Fruit fly (Drosophila melanogaster) whole organism, embryonic: ENCODE data around the gene Rfx.

Experiments used
- Atf-2 ChIP-seq: fragments of 200-800 bp; sonication (Bioruptor generic); optimal IDR thresholded peaks from 2 replicates; lab custom pipeline; 2016; ENCODE audit warnings: missing biosample characterization, missing genetic modification characterization
- BEAF-32 ChIP-seq: fragments of 200-800 bp; sonication (Bioruptor generic); optimal IDR thresholded peaks from 3 replicates; lab custom pipeline; 2017; ENCODE audit warnings: missing biosample characterization, missing genetic modification characterization, mild to moderate bottlenecking, moderate library complexity, missing genetic modification reagents
- CG10267 ChIP-seq: fragments of 200-800 bp; sonication (Bioruptor generic); optimal IDR thresholded peaks from 2 replicates; lab custom pipeline; 2018; ENCODE audit warnings: missing biosample characterization, mild to moderate bottlenecking, missing genetic modification characterization, moderate library complexity
- CG12744 ChIP-seq: fragments of 200-800 bp; sonication (Bioruptor generic); optimal IDR thresholded peaks from 2 replicates; lab custom pipeline; 2016; ENCODE audit warnings: missing biosample characterization, missing genetic modification characterization
- CG14710 ChIP-seq: fragments of 200-800 bp; sonication (Bioruptor generic); optimal IDR thresholded peaks from 3 replicates; lab custom pipeline; 2019; ENCODE audit warnings: missing biosample characterization, mild to moderate bottlenecking, missing genetic modification characterization, moderate library complexity
- CG14860 ChIP-seq: fragments of 200-800 bp; sonication (Bioruptor generic); IDR thresholded peaks from 3 replicates; pipeline ENCODE4 v1.3.6; 2022; ENCODE audit warnings: missing biosample characterization, missing genetic modification characterization; ENCODE audit not compliant: partially characterized antibody
- CG17186 ChIP-seq: fragments of 200-800 bp; sonication (Bioruptor generic); optimal IDR thresholded peaks from 3 replicates; lab custom pipeline; 2017; ENCODE audit warnings: missing biosample characterization, missing genetic modification reagents, missing genetic modification characterization
- CG17912 ChIP-seq: fragments of 200-800 bp; sonication (Bioruptor generic); optimal IDR thresholded peaks from 2 replicates; lab custom pipeline; 2018; ENCODE audit warnings: missing biosample characterization, mild to moderate bottlenecking, missing genetic modification characterization
- CG2129 ChIP-seq: fragments of 200-800 bp; sonication (Bioruptor generic); IDR thresholded peaks from 2 replicates; pipeline ENCODE4 v1.3.6; 2022; ENCODE audit warnings: missing biosample characterization, missing genetic modification characterization; ENCODE audit not compliant: partially characterized antibody
- CG2889 ChIP-seq: fragments of 200-800 bp; sonication (Bioruptor generic); IDR thresholded peaks from 3 replicates; pipeline ENCODE4 v1.3.6; 2022; ENCODE audit warnings: missing biosample characterization, missing genetic modification characterization
- CG42726 ChIP-seq: fragments of 200-800 bp; sonication (Bioruptor generic); IDR thresholded peaks from 2 replicates; pipeline ENCODE4 v1.3.6; 2022; ENCODE audit warnings: missing biosample characterization, missing genetic modification characterization; ENCODE audit not compliant: partially characterized antibody
- CG6272 ChIP-seq: fragments of 200-800 bp; sonication (Bioruptor generic); IDR thresholded peaks from 2 replicates; pipeline ENCODE4 v1.3.6; 2022; ENCODE audit warnings: missing biosample characterization, missing genetic modification characterization
- CG6791 ChIP-seq: fragments of 200-800 bp; sonication (Bioruptor generic); IDR thresholded peaks from 3 replicates; pipeline ENCODE4 v1.3.6; 2022; ENCODE audit warnings: missing biosample characterization, missing genetic modification characterization; ENCODE audit not compliant: partially characterized antibody
- CG8924 ChIP-seq: fragments of 200-800 bp; optimal IDR thresholded peaks from 3 replicates; lab custom pipeline; 2019; ENCODE audit warnings: missing biosample characterization, mild to moderate bottlenecking, missing genetic modification characterization, moderate library complexity
- CG9215 ChIP-seq: fragments of 200-800 bp; sonication (Bioruptor generic); IDR thresholded peaks from 2 replicates; pipeline ENCODE4 v1.3.6; 2022; ENCODE audit warnings: missing biosample characterization, missing genetic modification characterization
- CG9609 ChIP-seq: fragments of 200-800 bp; sonication (Bioruptor generic); optimal IDR thresholded peaks from 3 replicates; lab custom pipeline; 2016; ENCODE audit warnings: missing biosample characterization, missing genetic modification characterization
- CG9727 ChIP-seq: fragments of 200-800 bp; sonication (Bioruptor generic); optimal IDR thresholded peaks from 3 replicates; lab custom pipeline; 2017; ENCODE audit warnings: missing biosample characterization, mild to moderate bottlenecking, missing genetic modification characterization
- CHES-1-like ChIP-seq: fragments of 200-800 bp; sonication (Bioruptor generic); optimal IDR thresholded peaks from 2 replicates; lab custom pipeline; 2016; ENCODE audit warnings: missing biosample characterization, missing genetic modification characterization
- D ChIP-seq, 2 experiments: fragments of 200-800 bp in 1 of 2; fragments of >200 bp in 1 of 2; sonication (Bioruptor generic) in 1 of 2; optimal IDR thresholded peaks; 2 replicates in 1 of 2; 3 replicates in 1 of 2; lab custom pipeline; 2017; ENCODE audit warnings: mild to moderate bottlenecking in 1 of 2, missing biosample characterization in 1 of 2, missing genetic modification characterization in 1 of 2, missing genetic modification reagents in 1 of 2
- D19B ChIP-seq: fragments of 200-800 bp; sonication (Bioruptor generic); optimal IDR thresholded peaks from 2 replicates; lab custom pipeline; 2017; ENCODE audit warnings: missing biosample characterization, mild to moderate bottlenecking, missing genetic modification characterization
- E2f1 ChIP-seq: fragments of 200-800 bp; sonication (Bioruptor generic); IDR thresholded peaks from 2 replicates; pipeline ENCODE4 v1.3.6; 2022; ENCODE audit warnings: missing biosample characterization, missing genetic modification characterization
- E2f2 ChIP-seq: fragments of 200-800 bp; sonication (Bioruptor generic); IDR thresholded peaks from 2 replicates; pipeline ENCODE4 v1.3.6; 2022; ENCODE audit warnings: missing biosample characterization, missing genetic modification characterization
- HmgD ChIP-seq: fragments of 200-800 bp; sonication (Bioruptor generic); optimal IDR thresholded peaks from 3 replicates; lab custom pipeline; 2016; ENCODE audit warnings: missing biosample characterization, missing genetic modification characterization
- Mad ChIP-seq: fragments of 200-800 bp; sonication (Bioruptor generic); optimal IDR thresholded peaks from 2 replicates; lab custom pipeline; 2016; ENCODE audit warnings: missing biosample characterization, missing genetic modification characterization
- NK7.1 ChIP-seq: fragments of 200-800 bp; sonication (Bioruptor generic); optimal IDR thresholded peaks from 3 replicates; lab custom pipeline; 2016; ENCODE audit warnings: missing biosample characterization, missing genetic modification characterization
- Neu2 ChIP-seq: fragments of 200-800 bp; sonication (Bioruptor generic); optimal IDR thresholded peaks from 3 replicates; lab custom pipeline; 2016; ENCODE audit warnings: missing biosample characterization, missing genetic modification characterization, borderline replicate concordance
- al ChIP-seq: fragments of 200-800 bp; sonication (Bioruptor generic); IDR thresholded peaks from 2 replicates; pipeline ENCODE4 v1.3.6; 2022; ENCODE audit warnings: missing biosample characterization, missing genetic modification characterization
- amos ChIP-seq: fragments of 200-800 bp; sonication (Bioruptor generic); IDR thresholded peaks from 2 replicates; pipeline ENCODE4 v1.3.6; 2022; ENCODE audit warnings: missing biosample characterization, missing genetic modification characterization; ENCODE audit not compliant: partially characterized antibody
- bbx ChIP-seq: fragments of 200-800 bp; sonication (Bioruptor generic); IDR thresholded peaks from 2 replicates; pipeline ENCODE4 v1.3.6; 2022; ENCODE audit warnings: missing biosample characterization, missing genetic modification characterization; ENCODE audit not compliant: partially characterized antibody
- bsh ChIP-seq, 2 experiments: fragments of 200-800 bp; sonication (Bioruptor generic); optimal IDR thresholded peaks; 2 replicates each; lab custom pipeline; 2017 to 2018; ENCODE audit warnings: mild to moderate bottlenecking in 2 of 2, missing biosample characterization in 2 of 2, missing genetic modification characterization in 2 of 2, moderate library complexity in 1 of 2
- crp ChIP-seq, 2 experiments: fragments of 200-800 bp; sonication (Bioruptor generic); optimal IDR thresholded peaks; 2 replicates in 1 of 2; 3 replicates in 1 of 2; lab custom pipeline; 2017; ENCODE audit warnings: missing biosample characterization in 2 of 2, missing genetic modification characterization in 2 of 2, mild to moderate bottlenecking in 1 of 2, moderate library complexity in 1 of 2
- dm ChIP-seq: fragments of 200-800 bp; sonication (Bioruptor generic); optimal IDR thresholded peaks from 3 replicates; lab custom pipeline; 2016; ENCODE audit warnings: missing biosample characterization, missing genetic modification characterization
- gt ChIP-seq: fragments of 200-800 bp; sonication (Bioruptor generic); IDR thresholded peaks from 2 replicates; pipeline ENCODE4 v1.3.6; 2022; ENCODE audit warnings: missing biosample characterization, missing genetic modification characterization
- jumu ChIP-seq: fragments of 200-800 bp; sonication (Bioruptor generic); optimal IDR thresholded peaks from 3 replicates; lab custom pipeline; 2016; ENCODE audit warnings: missing biosample characterization, missing genetic modification characterization
- mld ChIP-seq: fragments of 200-800 bp; sonication (Bioruptor generic); IDR thresholded peaks from 3 replicates; pipeline ENCODE4 v1.3.6; 2022; ENCODE audit warnings: missing biosample characterization, missing genetic modification characterization; ENCODE audit not compliant: partially characterized antibody
- nerfin-2 ChIP-seq: fragments of 200-800 bp; sonication (Bioruptor generic); IDR thresholded peaks from 2 replicates; pipeline ENCODE4 v1.3.6; 2022; ENCODE audit warnings: missing biosample characterization, missing genetic modification characterization; ENCODE audit not compliant: partially characterized antibody
- pan ChIP-seq, 4 experiments: fragments of >200 bp in 3 of 4; fragments of 200-800 bp in 1 of 4; sonication (Bioruptor generic) in 1 of 4; optimal IDR thresholded peaks in 3 of 4; IDR thresholded peaks in 1 of 4; 2 replicates each; pipeline versions ENCODE4 v1.3.6 to Lab custom; 2017 to 2022; ENCODE audit warnings: missing biosample characterization in 2 of 4, missing genetic modification characterization in 2 of 4, mixed read lengths in 1 of 4
- sna ChIP-seq: fragments of 200-800 bp; sonication (Bioruptor generic); IDR thresholded peaks from 2 replicates; pipeline ENCODE4 v1.3.6; 2022; ENCODE audit warnings: missing biosample characterization, missing genetic modification characterization; ENCODE audit not compliant: partially characterized antibody
- stwl ChIP-seq: fragments of 200-800 bp; sonication (Bioruptor generic); optimal IDR thresholded peaks from 3 replicates; lab custom pipeline; 2018; ENCODE audit warnings: missing biosample characterization, mild to moderate bottlenecking, missing genetic modification characterization, moderate library complexity
- tx ChIP-seq: fragments of 200-800 bp; sonication (Bioruptor generic); optimal IDR thresholded peaks from 2 replicates; lab custom pipeline; 2016; ENCODE audit warnings: missing biosample characterization, missing genetic modification characterization
- unc-4 ChIP-seq: fragments of 200-800 bp; sonication (Bioruptor generic); IDR thresholded peaks from 2 replicates; pipeline ENCODE4 v1.3.6; 2022; ENCODE audit warnings: missing biosample characterization, missing genetic modification characterization; ENCODE audit not compliant: partially characterized antibody
- vnd ChIP-seq: fragments of 200-800 bp; sonication (Bioruptor generic); IDR thresholded peaks from 3 replicates; pipeline ENCODE4 v1.3.6; 2022; ENCODE audit warnings: missing biosample characterization, missing genetic modification characterization; ENCODE audit not compliant: partially characterized antibody
- zen2 ChIP-seq: fragments of 200-800 bp; sonication (Bioruptor generic); IDR thresholded peaks from 3 replicates; pipeline ENCODE4 v1.3.6; 2022; ENCODE audit warnings: missing biosample characterization, missing genetic modification characterization; ENCODE audit not compliant: partially characterized antibody
- zfh2 ChIP-seq: fragments of 200-800 bp; sonication (Bioruptor generic); optimal IDR thresholded peaks from 2 replicates; lab custom pipeline; 2016; ENCODE audit warnings: missing biosample characterization, missing genetic modification characterization

The Rfx gene

DNA sequence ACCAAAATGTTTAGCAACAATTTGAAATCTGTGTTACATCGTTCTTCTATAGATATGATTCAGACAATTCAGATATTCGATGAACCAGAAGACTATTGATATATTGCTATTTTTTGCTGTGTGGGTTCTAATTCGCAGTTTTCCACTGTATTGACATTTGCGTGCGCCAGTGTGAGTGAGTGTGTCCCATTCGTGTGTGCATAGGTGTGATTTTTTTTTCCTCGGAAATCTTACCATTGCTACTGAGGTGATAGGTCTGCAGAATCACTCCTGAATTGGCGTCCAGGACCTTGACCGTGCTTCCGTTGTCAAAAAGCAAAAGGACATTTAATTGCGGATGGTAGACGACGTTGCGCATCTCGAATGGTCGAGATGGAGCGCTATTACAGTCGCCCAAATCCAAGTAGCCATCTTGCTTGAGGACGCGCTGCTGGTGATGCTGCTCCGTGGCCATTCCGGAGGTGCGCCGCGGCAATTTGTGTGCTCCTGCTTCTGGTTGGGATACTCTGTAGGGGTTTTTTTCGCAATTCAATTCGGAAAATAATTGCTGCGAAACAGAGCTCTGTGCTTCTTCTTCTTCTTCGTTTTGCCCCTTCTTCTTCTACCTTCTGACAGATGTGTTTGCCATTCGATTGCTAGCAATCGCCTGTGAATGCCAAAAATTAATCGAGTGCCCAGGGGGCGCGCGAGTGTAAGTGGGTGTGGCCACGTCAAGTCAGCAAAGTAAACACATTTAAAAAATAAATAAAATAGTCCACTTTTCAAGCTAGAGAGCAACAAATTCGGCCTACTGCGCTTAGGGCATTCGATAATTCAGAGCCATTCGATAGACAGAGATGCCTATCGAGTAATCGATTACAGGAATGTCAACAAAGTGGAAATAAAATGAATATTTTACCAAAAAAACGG lies 46.9 kb downstream of the Rfx start, which contains the start of the genes Bruce and CG12818 (continued):
- peak; percentile 43 for TF ChIP-seq Neu2 (GFP tag; lab: Kevin White, UChicago)
- peak; percentile 83 for TF ChIP-seq sna (GFP tag; lab: Robert Waterston, UW)
- TF ChIP-seq tx (GFP tag; lab: Kevin White, UChicago): no peak
- peak; percentile 70 for TF ChIP-seq stwl (tag; lab: Kevin White, UChicago)
- TF ChIP-seq CHES-1-like (GFP tag; lab: Kevin White, UChicago): peak; percentile 47
- TF ChIP-seq CG17186: peak; percentile 93
- peak; percentile 75 for TF ChIP-seq CG10267 (tag; lab: Kevin White, UChicago)
- peak; percentile 51 for TF ChIP-seq CG2129 (GFP tag; lab: Robert Waterston, UW)
- peak; percentile 76 for TF ChIP-seq CG6791 (GFP tag; lab: Robert Waterston, UW)
- TF ChIP-seq D (optimal IDR thresholded peaks at IDR 0.05; lab: Kevin White, UChicago): peak; percentile 26
- no peak for TF ChIP-seq D (GFP tag; optimal IDR thresholded peaks at IDR 0.05; lab: Kevin White, UChicago)
- peak; percentile 66 for TF ChIP-seq dm (GFP tag; lab: Kevin White, UChicago)
- TF ChIP-seq CG17912 (GFP tag; lab: Kevin White, UChicago): peak; percentile 16
- TF ChIP-seq bbx: peak; percentile 74
- TF ChIP-seq CG8924 (tag; lab: Kevin White, UChicago): no peak
- peak; percentile 39; the same call in 1 of the 2 replicates for TF ChIP-seq CG42726 (GFP tag; lab: Robert Waterston, UW)
- TF ChIP-seq zfh2 (GFP tag; lab: Kevin White, UChicago): no peak
- no peak for TF ChIP-seq CG12744
- no peak for TF ChIP-seq pan (optimal IDR thresholded peaks at IDR 0.05; lab: Kevin White, UChicago)
- TF ChIP-seq pan (GFP tag; optimal IDR thresholded peaks at IDR 0.05 in 1 of 2, IDR thresholded peaks at IDR 0.05 in 1 of 2): peak in 1 of 2 experiments; percentile 5
- TF ChIP-seq HmgD (GFP tag; lab: Kevin White, UChicago): peak; percentile 48
- peak; percentile 59 for TF ChIP-seq amos (GFP tag; lab: Robert Waterston, UW)
- peak; percentile 59 for TF ChIP-seq unc-4
- peak; percentile 60; the same call in 1 of the 3 replicates for TF ChIP-seq zen2 (GFP tag; lab: Robert Waterston, UW)
- TF ChIP-seq al (GFP tag; lab: Robert Waterston, UW): no peak
- no peak for TF ChIP-seq bsh (GFP tag; optimal IDR thresholded peaks at IDR 0.05; lab: Kevin White, UChicago)
- peak; percentile 64; the same call in 1 of the 3 replicates for TF ChIP-seq mld (GFP tag; lab: Robert Waterston, UW)
- TF ChIP-seq CG2889 (GFP tag; lab: Robert Waterston, UW): no peak
- no peak for TF ChIP-seq gt (GFP tag; lab: Robert Waterston, UW)
- peak; percentile 2 for TF ChIP-seq CG9609 (GFP tag; lab: Kevin White, UChicago)
- TF ChIP-seq E2f2 (GFP tag; lab: Robert Waterston, UW): peak; percentile 59; the same call in 1 of the 2 replicates
- no peak for TF ChIP-seq E2f1 (GFP tag; lab: Robert Waterston, UW)
- no peak for TF ChIP-seq Atf-2 (GFP tag; lab: Kevin White, UChicago)
- peak; percentile 63 for TF ChIP-seq CG14710 (tag; lab: Kevin White, UChicago)
- TF ChIP-seq CG9215: no peak
- TF ChIP-seq NK7.1 (GFP tag; lab: Kevin White, UChicago): peak; percentile 11
- peak; percentile 78 for TF ChIP-seq vnd (GFP tag; lab: Robert Waterston, UW)
- peak; percentile 91 for TF ChIP-seq nerfin-2 (GFP tag; lab: Robert Waterston, UW)
- peak; percentile 53 for TF ChIP-seq BEAF-32 (GFP tag; lab: Kevin White, UChicago)
- peak; percentile 4 for TF ChIP-seq jumu (GFP tag; lab: Kevin White, UChicago)
- peak; percentile 90 for TF ChIP-seq CG14860 (GFP tag; lab: Robert Waterston, UW)
- TF ChIP-seq CG6272 (GFP tag; lab: Robert Waterston, UW): no peak
- TF ChIP-seq Mad: peak; percentile 13
- TF ChIP-seq D19B (GFP tag; lab: Kevin White, UChicago): no peak
- TF ChIP-seq CG9727: no peak
- TF ChIP-seq crp (GFP tag; optimal IDR thresholded peaks at IDR 0.05; lab: Kevin White, UChicago): peak in 1 of 2 experiments; percentile 68
